Worm (Caenorhabditis elegans): Measurements from ENCODE around the gene srh-266.

ce11 chrV:695914-696313 lies 31.3 kb downstream of the srh-266 start, which contains the start of gene srj-52:
- TF ChIP-seq egl-27 (tag; optimal IDR thresholded peaks at IDR 0.05): no peak
- no peak for TF ChIP-seq nhr-25 (tag; optimal IDR thresholded peaks at IDR 0.05)
- TF ChIP-seq ceh-9 (tag; optimal IDR thresholded peaks at IDR 0.05): no peak
- no peak for TF ChIP-seq nhr-11 (tag; optimal IDR thresholded peaks at IDR 0.05)
- no peak for TF ChIP-seq fkh-10 (GFP tag; optimal IDR thresholded peaks at IDR 0.05)
- TF ChIP-seq tbx-2 (tag; optimal IDR thresholded peaks at IDR 0.05): no peak
